Fruit fly (Drosophila melanogaster) whole organism, embryonic: Measurements from ENCODE around the gene Gr64d.
A peak's percentile ranks its signal among the peaks of the same experiment; 100 is the strongest.

ENCODE experiments used
- CG16779 ChIP-seq: fragments of 200-800 bp; sonication (Bioruptor generic); IDR thresholded peaks from 2 replicates; pipeline ENCODE4 v1.3.6; 2022; ENCODE audit warnings: missing biosample characterization, missing genetic modification characterization
- CG2202 ChIP-seq: fragments of 200-800 bp; sonication (Bioruptor generic); optimal IDR thresholded peaks from 2 replicates; lab custom pipeline; 2018; ENCODE audit warnings: missing biosample characterization, mild to moderate bottlenecking, missing genetic modification characterization
- CG31365 ChIP-seq: fragments of 200-800 bp; sonication (Bioruptor generic); optimal IDR thresholded peaks from 2 replicates; lab custom pipeline; 2018; ENCODE audit warnings: missing biosample characterization, mild to moderate bottlenecking, missing genetic modification characterization
- CG31441 ChIP-seq: fragments of 200-800 bp; sonication (Bioruptor generic); IDR thresholded peaks from 2 replicates; pipeline ENCODE4 v1.3.6; 2022; ENCODE audit warnings: missing biosample characterization, missing genetic modification characterization
- CG4282 ChIP-seq: fragments of 200-800 bp; sonication (Bioruptor generic); optimal IDR thresholded peaks from 2 replicates; lab custom pipeline; 2016; ENCODE audit warnings: missing biosample characterization, missing genetic modification characterization
- CG4707 ChIP-seq: fragments of 200-800 bp; sonication (Bioruptor generic); optimal IDR thresholded peaks from 2 replicates; lab custom pipeline; 2018; ENCODE audit warnings: missing biosample characterization, mild to moderate bottlenecking, missing genetic modification characterization, moderate library complexity
- CG7372 ChIP-seq: fragments of 200-800 bp; sonication (Bioruptor generic); IDR thresholded peaks from 2 replicates; pipeline ENCODE4 v1.3.6; 2022; ENCODE audit warnings: missing biosample characterization, missing genetic modification characterization
- CG8924 ChIP-seq: fragments of 200-800 bp; optimal IDR thresholded peaks from 3 replicates; lab custom pipeline; 2019; ENCODE audit warnings: missing biosample characterization, mild to moderate bottlenecking, missing genetic modification characterization, moderate library complexity
- CTCF ChIP-seq: fragments of 200-800 bp; sonication (Bioruptor generic); optimal IDR thresholded peaks from 2 replicates; lab custom pipeline; 2017; ENCODE audit warnings: missing biosample characterization, mild to moderate bottlenecking, missing genetic modification characterization, moderate library complexity
- Deaf1 ChIP-seq: fragments of 200-800 bp; optimal IDR thresholded peaks from 3 replicates; lab custom pipeline; 2019; ENCODE audit warnings: missing biosample characterization, mild to moderate bottlenecking, missing genetic modification characterization, moderate library complexity
- Dref ChIP-seq: fragments of 200-800 bp; sonication (Bioruptor generic); IDR thresholded peaks from 2 replicates; pipeline ENCODE4 v1.3.6; 2022; ENCODE audit warnings: missing biosample characterization, missing genetic modification characterization
- H15 ChIP-seq: fragments of 200-800 bp; sonication (Bioruptor generic); IDR thresholded peaks from 3 replicates; pipeline ENCODE4 v1.3.6; 2022; ENCODE audit warnings: missing biosample characterization, missing genetic modification characterization
- Hey ChIP-seq: fragments of 200-800 bp; sonication (Bioruptor generic); optimal IDR thresholded peaks from 3 replicates; lab custom pipeline; 2018; ENCODE audit warnings: missing biosample characterization, mild to moderate bottlenecking, missing genetic modification characterization
- MTF-1 ChIP-seq: fragments of 200-800 bp; sonication (Bioruptor generic); optimal IDR thresholded peaks from 2 replicates; lab custom pipeline; 2018; ENCODE audit warnings: missing biosample characterization, mild to moderate bottlenecking, missing genetic modification characterization, borderline replicate concordance
- Neu2 ChIP-seq: fragments of 200-800 bp; sonication (Bioruptor generic); optimal IDR thresholded peaks from 3 replicates; lab custom pipeline; 2016; ENCODE audit warnings: missing biosample characterization, missing genetic modification characterization, borderline replicate concordance
- Oli ChIP-seq: fragments of 200-800 bp; sonication (Bioruptor generic); optimal IDR thresholded peaks from 2 replicates; lab custom pipeline; 2018; ENCODE audit warnings: missing biosample characterization, mild to moderate bottlenecking, missing genetic modification characterization, moderate library complexity
- abd-A ChIP-seq: fragments of 200-800 bp; sonication (Bioruptor generic); optimal IDR thresholded peaks from 3 replicates; lab custom pipeline; 2019; ENCODE audit warnings: missing biosample characterization, mild to moderate bottlenecking, missing genetic modification characterization, moderate library complexity
- bsh ChIP-seq, 2 experiments: fragments of 200-800 bp; sonication (Bioruptor generic); optimal IDR thresholded peaks; 2 replicates each; lab custom pipeline; 2017 to 2018; ENCODE audit warnings: mild to moderate bottlenecking in 2 of 2, missing biosample characterization in 2 of 2, missing genetic modification characterization in 2 of 2, moderate library complexity in 1 of 2
- dmrt11E ChIP-seq: fragments of 200-800 bp; sonication (Bioruptor generic); optimal IDR thresholded peaks from 3 replicates; lab custom pipeline; 2018; ENCODE audit warnings: missing biosample characterization, mild to moderate bottlenecking, missing genetic modification characterization, moderate library complexity
- dpn ChIP-seq, 2 experiments: fragments of 200-800 bp; sonication (Bioruptor generic); optimal IDR thresholded peaks; 3 replicates each; lab custom pipeline; 2016; ENCODE audit warnings: missing biosample characterization in 2 of 2, missing genetic modification characterization in 2 of 2
- fd64A ChIP-seq: fragments of 200-800 bp; sonication (Bioruptor generic); optimal IDR thresholded peaks from 3 replicates; lab custom pipeline; 2018; ENCODE audit warnings: missing biosample characterization, mild to moderate bottlenecking, missing genetic modification characterization
- fru ChIP-seq: fragments of >200 bp; optimal IDR thresholded peaks from 2 replicates; lab custom pipeline; 2017
- gsb-n ChIP-seq: fragments of 200-800 bp; sonication (Bioruptor generic); optimal IDR thresholded peaks from 3 replicates; lab custom pipeline; 2018; ENCODE audit warnings: missing biosample characterization, mild to moderate bottlenecking, missing genetic modification characterization
- h ChIP-seq: fragments of >200 bp; optimal IDR thresholded peaks from 2 replicates; lab custom pipeline; 2017
- luna ChIP-seq: fragments of 200-800 bp; sonication (Bioruptor generic); optimal IDR thresholded peaks from 2 replicates; lab custom pipeline; 2016; ENCODE audit warnings: missing biosample characterization, missing genetic modification characterization
- nerfin-1 ChIP-seq: fragments of 200-800 bp; sonication (Bioruptor generic); optimal IDR thresholded peaks from 3 replicates; lab custom pipeline; 2019; ENCODE audit warnings: missing biosample characterization, mild to moderate bottlenecking, missing genetic modification characterization, moderate library complexity
- nmo ChIP-seq: fragments of 200-800 bp; sonication (Bioruptor generic); optimal IDR thresholded peaks from 2 replicates; lab custom pipeline; 2018; ENCODE audit warnings: missing biosample characterization, mild to moderate bottlenecking, missing genetic modification characterization, moderate library complexity
- pfk ChIP-seq: fragments of 200-800 bp; sonication (Bioruptor generic); optimal IDR thresholded peaks from 2 replicates; lab custom pipeline; 2018; ENCODE audit warnings: missing biosample characterization, mild to moderate bottlenecking, missing genetic modification characterization, moderate library complexity
- pros ChIP-seq: fragments of 200-800 bp; sonication (Bioruptor generic); optimal IDR thresholded peaks from 3 replicates; lab custom pipeline; 2019; ENCODE audit warnings: missing biosample characterization, mild to moderate bottlenecking, missing genetic modification characterization, moderate library complexity
- ranshi ChIP-seq: fragments of 200-800 bp; sonication (Bioruptor generic); IDR thresholded peaks from 2 replicates; pipeline ENCODE4 v1.3.6; 2022; ENCODE audit warnings: missing biosample characterization, missing genetic modification characterization
- row ChIP-seq: fragments of 200-800 bp; sonication (Bioruptor generic); IDR thresholded peaks from 3 replicates; pipeline ENCODE4 v1.3.6; 2022; ENCODE audit warnings: missing biosample characterization, missing genetic modification characterization
- sd ChIP-seq: fragments of 200-800 bp; sonication (Bioruptor generic); optimal IDR thresholded peaks from 3 replicates; lab custom pipeline; 2018; ENCODE audit warnings: missing biosample characterization, mild to moderate bottlenecking, missing genetic modification characterization, moderate library complexity

The Gr64d gene

DNA sequence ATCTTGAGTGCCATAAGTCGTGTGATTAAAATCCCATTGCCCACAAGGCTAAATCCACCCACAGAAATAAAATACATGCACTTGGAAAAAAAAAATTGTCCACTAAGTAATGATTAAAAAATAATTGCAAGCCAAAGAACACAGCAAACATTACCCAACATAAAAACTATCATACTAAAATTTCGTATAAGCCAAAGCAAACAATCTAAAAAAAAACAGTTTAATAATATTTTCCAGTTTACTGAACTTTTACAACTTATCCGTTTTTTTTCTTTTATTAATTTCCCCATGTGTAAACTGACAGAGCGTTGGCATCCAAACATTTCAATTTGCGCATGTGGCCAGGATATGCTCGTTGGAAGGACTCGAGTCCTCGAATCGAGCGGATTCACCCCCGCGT is 48.4 kb downstream of the Gr64d start (continued):
- 0 out of 2 replicates have a peak, but pooled peaks have one; percentile 13 for TF ChIP-seq CG31441
- no peak for TF ChIP-seq Oli (tag; lab: Kevin White, UChicago)
- peak in 1 of 2 experiments; percentile 26 for TF ChIP-seq bsh (GFP tag; optimal IDR thresholded peaks at IDR 0.05; lab: Kevin White, UChicago)
- TF ChIP-seq h (lab: Kevin White, UChicago), result no peak
- TF ChIP-seq nmo, result peak; percentile 35

DNA sequence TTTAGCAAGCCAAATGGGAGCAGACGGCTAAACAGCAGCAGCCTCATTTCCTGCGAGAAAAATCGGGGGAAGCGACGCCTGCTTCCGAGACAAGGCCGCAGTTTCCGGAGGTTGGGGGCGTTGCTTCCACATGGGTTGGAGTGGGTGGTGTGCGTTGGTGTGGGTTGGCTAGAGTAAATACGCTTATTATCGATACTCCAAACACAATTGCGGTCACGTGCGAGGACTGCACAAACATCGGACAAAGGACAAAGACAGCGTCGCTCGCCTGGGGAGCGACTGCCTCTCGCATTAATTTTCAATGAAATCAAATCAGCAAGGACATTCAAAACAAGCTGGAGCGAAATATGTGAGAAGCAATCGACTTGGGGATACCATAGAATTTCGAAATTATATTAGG is 49.4 kb downstream of the Gr64d start:
- TF ChIP-seq H15 (GFP tag; lab: Robert Waterston, UW), result no peak
- TF ChIP-seq CG4282 (GFP tag; lab: Kevin White, UChicago), result no peak
- 0 out of 3 replicates have a peak, but pooled peaks have one; percentile 8 for TF ChIP-seq row (GFP tag; lab: Robert Waterston, UW)
- no peak for TF ChIP-seq MTF-1 (GFP tag; lab: Kevin White, UChicago)
- peak; percentile 91 for TF ChIP-seq Hey

DNA sequence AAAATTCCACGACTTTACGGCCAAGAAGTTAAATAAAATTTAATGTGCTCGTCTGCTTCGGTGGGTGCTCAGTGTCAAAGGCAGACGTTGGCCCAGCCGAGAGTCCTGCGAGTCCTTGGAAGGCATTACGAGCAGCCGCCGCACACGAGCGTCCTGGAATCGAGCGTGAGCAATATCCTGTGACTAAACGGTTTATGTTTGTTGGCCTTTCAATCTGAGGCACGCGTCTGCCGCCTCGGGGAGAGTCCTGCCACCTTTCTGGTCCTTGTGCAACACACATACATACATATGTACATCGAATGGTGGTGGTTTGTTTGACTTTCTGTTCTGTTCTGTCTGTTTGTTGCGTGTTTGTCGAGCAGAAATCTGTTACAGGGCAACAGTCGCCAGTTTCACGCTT is 51.6 kb downstream of the Gr64d start:
- TF ChIP-seq ranshi (GFP tag; lab: Robert Waterston, UW) (no peak), gsb-n (tag; lab: Kevin White, UChicago) (peak; percentile 79), CG7372 (no peak), pros (peak; percentile 57), CTCF (GFP tag; lab: Kevin White, UChicago) (no peak), fru (no peak), CG16779 (GFP tag; lab: Robert Waterston, UW) (no peak), CG4707 (GFP tag; lab: Kevin White, UChicago) (no peak), abd-A (tag; lab: Kevin White, UChicago) (peak; percentile 64), sd (tag; lab: Kevin White, UChicago) (no peak), Neu2 (GFP tag; lab: Kevin White, UChicago) (no peak), pfk (GFP tag; lab: Kevin White, UChicago) (no peak), Hey (peak; percentile 94), dpn (GFP tag; optimal IDR thresholded peaks at IDR 0.05; lab: Kevin White, UChicago) (no peak), Dref (0 out of 2 replicates have a peak, but pooled peaks have one; percentile 17), nerfin-1 (tag; lab: Kevin White, UChicago) (peak; percentile 10), Deaf1 (tag; lab: Kevin White, UChicago) (peak; percentile 28), dmrt11E (tag; lab: Kevin White, UChicago) (no peak), CG2202 (tag; lab: Kevin White, UChicago) (no peak), fd64A (no peak), CG31365 (no peak), luna (GFP tag; lab: Kevin White, UChicago) (no peak), CG8924 (tag; lab: Kevin White, UChicago) (no peak)
